Fruit fly (Drosophila melanogaster): ENCODE results near the gene Gapdh2.

Gene Gapdh2

DNA sequence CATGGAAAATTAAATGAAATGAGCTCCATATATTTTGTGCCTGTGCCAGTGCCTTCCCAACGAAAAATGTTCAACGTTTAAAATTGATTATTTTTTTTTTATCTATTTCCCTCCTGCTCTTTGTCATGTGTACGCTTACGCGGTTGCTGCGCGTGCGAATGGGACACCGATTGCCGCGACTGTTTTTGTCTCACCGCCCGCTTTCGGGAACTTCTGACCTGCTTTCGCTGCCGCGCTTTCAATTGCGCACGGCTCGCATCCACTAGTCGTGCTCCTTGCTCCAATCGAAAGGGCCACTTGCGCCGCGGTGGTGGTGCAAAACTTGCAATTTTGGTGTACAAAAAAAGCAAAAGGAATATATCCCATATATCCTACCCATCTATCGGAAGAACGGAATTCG lies 7.5 kb upstream of the Gapdh2 start (continued):
- peak; percentile 40; the same call in 1 of the 2 replicates for TF ChIP-seq CG14441 (GFP tag; IDR thresholded peaks at IDR 0.05)
- TF ChIP-seq Aef1 (GFP tag; IDR thresholded peaks at IDR 0.05): no peak
- TF ChIP-seq tll (GFP tag; optimal IDR thresholded peaks at IDR 0.05): no peak
- TF ChIP-seq kah (GFP tag; optimal IDR thresholded peaks at IDR 0.05): peak; percentile 49
- no peak for TF ChIP-seq D (optimal IDR thresholded peaks at IDR 0.05)
- TF ChIP-seq D (GFP tag; optimal IDR thresholded peaks at IDR 0.05): no peak
- no peak for TF ChIP-seq dimm (GFP tag; IDR thresholded peaks at IDR 0.05)
- TF ChIP-seq dysf (GFP tag; IDR thresholded peaks at IDR 0.05): no peak; the same call in 2 of the 3 replicates
- TF ChIP-seq CG15696 (tag; optimal IDR thresholded peaks at IDR 0.05): no peak
- TF ChIP-seq Mad (GFP tag; optimal IDR thresholded peaks at IDR 0.05): no peak
- TF ChIP-seq gem (tag; optimal IDR thresholded peaks at IDR 0.05): no peak
- TF ChIP-seq Camta (GFP tag; optimal IDR thresholded peaks at IDR 0.05): no peak
- TF ChIP-seq CG17385 (GFP tag; optimal IDR thresholded peaks at IDR 0.05): no peak
- TF ChIP-seq Lpt (GFP tag; optimal IDR thresholded peaks at IDR 0.05): no peak
- TF ChIP-seq CG34224 (GFP tag; IDR thresholded peaks at IDR 0.05; ENCODE audit: partially characterized antibody): peak; percentile 6; the same call in 1 of the 3 replicates
- TF ChIP-seq chm (GFP tag; IDR thresholded peaks at IDR 0.05): 0 out of 2 replicates have a peak, but pooled peaks have one; percentile 62
- peak; percentile 44 for TF ChIP-seq CG32532 (GFP tag; IDR thresholded peaks at IDR 0.05)
- peak; percentile 95 for TF ChIP-seq YL-1 (GFP tag; optimal IDR thresholded peaks at IDR 0.05)
- no peak for TF ChIP-seq CG17361 (GFP tag; IDR thresholded peaks at IDR 0.05)
- TF ChIP-seq stwl (tag; optimal IDR thresholded peaks at IDR 0.05): no peak
- TF ChIP-seq ranshi (GFP tag; IDR thresholded peaks at IDR 0.05): 0 out of 2 replicates have a peak, but pooled peaks have one; percentile 35
- TF ChIP-seq Scr (GFP tag; IDR thresholded peaks at IDR 0.05; ENCODE audit: partially characterized antibody): no peak
- TF ChIP-seq pzg (GFP tag; optimal IDR thresholded peaks at IDR 0.05): peak; percentile 37
- TF ChIP-seq ash1 (GFP tag; optimal IDR thresholded peaks at IDR 0.05): no peak
- TF ChIP-seq HLH4C (GFP tag; IDR thresholded peaks at IDR 0.05; ENCODE audit: partially characterized antibody): peak; percentile 15; the same call in 1 of the 3 replicates
- TF ChIP-seq Neu2 (GFP tag; optimal IDR thresholded peaks at IDR 0.05; ENCODE audit: borderline replicate concordance): no peak
- TF ChIP-seq Fer1 (GFP tag; optimal IDR thresholded peaks at IDR 0.05): peak; percentile 31
- TF ChIP-seq CG15601 (tag; optimal IDR thresholded peaks at IDR 0.05): no peak
- TF ChIP-seq ap (GFP tag; IDR thresholded peaks at IDR 0.05): no peak
- no peak for TF ChIP-seq Nf-YB (GFP tag; optimal IDR thresholded peaks at IDR 0.05)
- 0 out of 2 replicates have a peak, but pooled peaks have one; percentile 23 for TF ChIP-seq tna (GFP tag; IDR thresholded peaks at IDR 0.05; ENCODE audit: partially characterized antibody)
- TF ChIP-seq CG34422 (GFP tag; IDR thresholded peaks at IDR 0.05): peak; percentile 85
- no peak for TF ChIP-seq BEAF-32 (GFP tag; optimal IDR thresholded peaks at IDR 0.05)
- TF ChIP-seq Ssrp (tag; optimal IDR thresholded peaks at IDR 0.05): no peak
- peak; percentile 74 for TF ChIP-seq nom (GFP tag; optimal IDR thresholded peaks at IDR 0.05)
- TF ChIP-seq Atf6 (GFP tag; IDR thresholded peaks at IDR 0.05): peak; percentile 45; the same call in 1 of the 2 replicates
- TF ChIP-seq CG3163 (GFP tag; optimal IDR thresholded peaks at IDR 0.05): no peak
- no peak for TF ChIP-seq Hr78 (GFP tag; optimal IDR thresholded peaks at IDR 0.05)
- no peak for TF ChIP-seq Hr39 (optimal IDR thresholded peaks at IDR 0.05)
- peak; percentile 1 for TF ChIP-seq D19A (tag; optimal IDR thresholded peaks at IDR 0.05)
- TF ChIP-seq CG9932 (GFP tag; IDR thresholded peaks at IDR 0.05): 0 out of 2 replicates have a peak, but pooled peaks have one; percentile 18
- no peak for TF ChIP-seq Ptx1 (GFP tag; IDR thresholded peaks at IDR 0.05)
- TF ChIP-seq pb (GFP tag; optimal IDR thresholded peaks at IDR 0.05): no peak
- peak; percentile 45 for TF ChIP-seq sd (tag; optimal IDR thresholded peaks at IDR 0.05)
- no peak for TF ChIP-seq crc (GFP tag; optimal IDR thresholded peaks at IDR 0.05)
- no peak for TF ChIP-seq Eip74EF (GFP tag; optimal IDR thresholded peaks at IDR 0.05)
- no peak for TF ChIP-seq ab (GFP tag; optimal IDR thresholded peaks at IDR 0.05)
- no peak for TF ChIP-seq NC2β (GFP tag; optimal IDR thresholded peaks at IDR 0.05)
- TF ChIP-seq CG33213 (GFP tag; optimal IDR thresholded peaks at IDR 0.05): no peak
- TF ChIP-seq PHDP (tag; optimal IDR thresholded peaks at IDR 0.05): no peak
